Worm (Caenorhabditis elegans): ENCODE data around the gene F09E5.14.

Gene F09E5.14

DNA sequence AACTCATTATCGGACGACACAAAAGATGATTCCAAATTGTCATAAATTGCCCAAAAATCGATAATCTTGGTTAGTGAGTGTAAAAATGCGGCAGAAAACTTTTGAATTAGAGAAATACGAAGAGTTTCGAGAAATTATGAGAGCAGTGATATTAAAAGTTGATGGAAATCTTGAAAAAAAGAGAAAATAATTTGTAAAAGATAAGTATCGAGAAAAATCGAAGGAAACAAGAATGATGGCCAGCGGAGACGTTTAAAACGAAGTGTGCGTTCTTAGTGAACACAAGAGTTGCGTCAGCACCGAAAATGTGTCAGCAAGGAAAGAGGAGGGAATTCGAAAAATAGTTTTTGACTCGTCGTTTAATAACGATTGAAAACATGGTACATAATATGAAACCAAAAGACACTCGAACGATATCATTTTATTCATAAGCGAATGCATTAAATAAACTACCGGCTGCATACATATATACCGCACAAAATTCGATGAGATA is 45.2 kb upstream of the F09E5.14 start, which contains the start of gene ndx-6 (continued):
- TF ChIP-seq elt-1 (tag; optimal IDR thresholded peaks at IDR 0.05) (no peak), sma-3 (GFP tag; optimal IDR thresholded peaks at IDR 0.05) (peak; percentile 88), unc-62 (GFP tag; optimal IDR thresholded peaks at IDR 0.05) (no peak), nhr-12 (tag; optimal IDR thresholded peaks at IDR 0.05) (no peak), sma-9 (GFP tag; optimal IDR thresholded peaks at IDR 0.05) (peak; percentile 87), sma-9 (tag; optimal IDR thresholded peaks at IDR 0.05) (no peak), nhr-237 (tag; optimal IDR thresholded peaks at IDR 0.05) (no peak), R02D3.7 (tag; optimal IDR thresholded peaks at IDR 0.05) (peak; percentile 40), nhr-25 (tag; optimal IDR thresholded peaks at IDR 0.05) (peak; percentile 85), skn-1 (tag; optimal IDR thresholded peaks at IDR 0.05) (peak; percentile 37)

DNA sequence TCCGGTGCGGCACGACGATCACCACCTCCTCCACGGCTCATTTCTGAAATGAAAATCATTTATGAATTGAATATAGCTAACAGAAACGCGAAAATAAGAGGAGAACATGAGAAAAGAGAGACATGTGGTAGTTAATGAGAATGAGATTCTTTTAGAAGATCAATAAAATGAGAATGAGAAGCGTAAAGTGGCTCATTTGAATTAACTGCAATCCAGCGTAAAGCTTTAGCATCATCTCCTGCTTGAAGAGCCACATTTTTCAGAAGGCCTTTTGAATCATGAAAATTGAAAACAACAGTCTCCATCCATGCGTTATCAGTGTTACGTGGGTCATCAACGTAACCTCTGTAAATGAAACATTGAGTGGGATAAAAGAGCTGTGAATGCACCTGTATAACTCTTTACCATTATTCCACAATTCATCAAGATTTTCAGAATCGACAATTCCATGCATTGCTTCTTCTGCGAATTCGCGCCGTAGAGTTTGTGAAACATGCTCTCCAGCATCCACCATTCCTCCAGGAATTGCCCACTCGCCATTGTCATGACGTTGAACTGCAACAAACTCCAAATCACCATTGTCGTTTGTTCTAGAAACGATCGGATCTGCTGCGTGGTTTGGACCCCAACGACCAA is 44.2 kb upstream of the F09E5.14 start, which contains the start of gene rsp-4:
Gene rsp-4 (minus strand): TSS at position 51 of the 636 bp plus-strand sequence.
- TF ChIP-seq blmp-1 (tag; optimal IDR thresholded peaks at IDR 0.05; ENCODE audit: insufficient read depth), result no peak
- no peak for TF ChIP-seq elt-1 (tag; optimal IDR thresholded peaks at IDR 0.05)
- TF ChIP-seq fos-1 (tag; optimal IDR thresholded peaks at IDR 0.05), result no peak
- TF ChIP-seq sma-3 (GFP tag; optimal IDR thresholded peaks at IDR 0.05), result no peak
- no peak for TF ChIP-seq lin-39 (tag; optimal IDR thresholded peaks at IDR 0.05)
- no peak for TF ChIP-seq nhr-11 (tag; optimal IDR thresholded peaks at IDR 0.05)
- no peak for TF ChIP-seq crh-2 (tag; optimal IDR thresholded peaks at IDR 0.05)

DNA sequence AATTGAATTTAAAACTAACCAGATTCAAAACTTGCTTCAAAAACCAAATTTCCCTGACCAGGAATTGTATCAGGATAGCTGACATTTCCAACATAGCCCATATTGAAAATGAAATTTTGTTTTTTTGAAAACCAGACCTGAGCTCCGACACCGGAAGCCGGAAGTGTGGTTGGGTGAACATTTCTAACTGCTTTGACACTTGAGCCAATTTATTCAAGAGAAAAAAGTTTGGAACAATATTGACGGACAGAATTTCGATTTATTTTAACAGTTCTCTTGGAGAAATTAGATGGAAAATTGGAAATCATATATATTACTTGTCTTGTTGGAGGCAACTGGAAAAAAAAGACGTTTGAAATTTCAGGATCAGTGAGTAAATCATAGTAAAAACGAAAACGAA is 42.5 kb upstream of the F09E5.14 start, which contains the start of gene ccpp-6:
Gene ccpp-6 (minus strand): TSS at position 101 of the 400 bp plus-strand sequence.
- TF ChIP-seq elt-3 (tag; optimal IDR thresholded peaks at IDR 0.05) (no peak), ztf-11 (tag; optimal IDR thresholded peaks at IDR 0.05) (no peak), sem-4 (tag; optimal IDR thresholded peaks at IDR 0.05) (no peak), snpc-4 (tag; optimal IDR thresholded peaks at IDR 0.05) (no peak), blmp-1 (tag; optimal IDR thresholded peaks at IDR 0.05; ENCODE audit: insufficient read depth) (no peak)

DNA sequence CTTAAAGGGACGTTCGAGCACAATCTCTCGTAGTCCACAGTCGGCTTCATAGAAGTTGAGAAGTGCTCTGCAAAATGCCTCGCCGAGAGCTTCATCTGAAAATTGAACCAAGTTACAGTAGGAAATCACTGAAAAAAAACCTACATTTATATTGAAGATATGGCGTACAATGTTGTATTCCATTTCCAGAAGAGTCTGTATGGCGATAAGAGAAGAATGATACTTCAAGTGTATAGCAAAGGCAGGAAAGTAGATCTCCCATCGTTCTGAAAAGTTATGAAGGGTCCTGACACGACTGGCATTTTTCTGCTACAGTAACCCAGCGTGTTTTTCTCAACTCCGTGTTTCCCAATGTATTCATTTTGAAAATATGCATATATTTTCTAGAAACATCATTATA is 39.6 kb upstream of the F09E5.14 start:
- no peak for TF ChIP-seq dmd-4 (tag; optimal IDR thresholded peaks at IDR 0.05)
- no peak for TF ChIP-seq nhr-129 (tag; optimal IDR thresholded peaks at IDR 0.05)
- TF ChIP-seq mdl-1 (tag; optimal IDR thresholded peaks at IDR 0.05), result no peak
- TF ChIP-seq crh-2 (tag; optimal IDR thresholded peaks at IDR 0.05), result no peak
- TF ChIP-seq snpc-4 (tag; optimal IDR thresholded peaks at IDR 0.05), result no peak
- no peak for TF ChIP-seq unc-55 (GFP tag; optimal IDR thresholded peaks at IDR 0.05)
- TF ChIP-seq ztf-11 (tag; optimal IDR thresholded peaks at IDR 0.05), result no peak
- TF ChIP-seq ama-1 (optimal IDR thresholded peaks at IDR 0.05), result no peak
- TF ChIP-seq sem-4 (tag; optimal IDR thresholded peaks at IDR 0.05), result no peak

DNA sequence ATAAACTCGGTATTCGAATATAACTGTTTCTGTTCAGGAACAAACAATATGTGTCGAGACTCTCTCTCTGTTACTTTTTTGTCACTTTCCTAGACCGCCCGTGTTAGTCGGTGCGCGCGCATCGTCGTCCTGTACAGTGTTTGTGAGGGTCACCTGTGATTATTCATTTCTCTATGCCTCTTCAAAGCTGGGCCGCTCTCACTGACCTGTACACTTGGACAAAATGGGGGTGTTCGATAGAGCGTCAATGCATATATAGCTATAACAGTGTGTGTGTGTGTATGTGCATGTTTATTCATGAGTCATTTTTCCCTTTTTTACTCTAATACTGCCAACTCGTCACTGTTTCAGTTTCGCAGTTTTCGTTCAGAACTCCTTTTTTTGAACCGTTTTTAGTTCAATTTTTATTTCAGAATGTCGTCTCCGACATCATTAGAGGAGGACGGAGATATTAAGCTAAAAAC is 35.0 kb upstream of the F09E5.14 start, which contains the start of gene pkc-3:
Gene pkc-3 (plus strand): TSS at position 414 of the 464 bp plus-strand sequence.
- TF ChIP-seq unc-39 (tag; optimal IDR thresholded peaks at IDR 0.05) (no peak), sma-9 (GFP tag; optimal IDR thresholded peaks at IDR 0.05) (peak; percentile 61), sma-9 (tag; optimal IDR thresholded peaks at IDR 0.05) (no peak), ztf-1 (GFP tag; conservative IDR thresholded peaks at IDR 0.05) (no peak), nhr-10 (tag; optimal IDR thresholded peaks at IDR 0.05) (no peak), ztf-11 (tag; optimal IDR thresholded peaks at IDR 0.05) (no peak), lin-39 (tag; optimal IDR thresholded peaks at IDR 0.05) (no peak), ztf-4 (tag; optimal IDR thresholded peaks at IDR 0.05) (peak; percentile 56), snpc-4 (tag; optimal IDR thresholded peaks at IDR 0.05) (no peak), ama-1 (optimal IDR thresholded peaks at IDR 0.05) (peak; percentile 48), mdl-1 (tag; optimal IDR thresholded peaks at IDR 0.05) (no peak), peb-1 (tag; optimal IDR thresholded peaks at IDR 0.05) (no peak), nhr-129 (tag; optimal IDR thresholded peaks at IDR 0.05) (peak; percentile 78), dmd-4 (tag; optimal IDR thresholded peaks at IDR 0.05) (no peak), ZK546.5 (tag; optimal IDR thresholded peaks at IDR 0.05) (no peak), lin-11 (tag; optimal IDR thresholded peaks at IDR 0.05) (no peak), unc-62 (GFP tag; optimal IDR thresholded peaks at IDR 0.05) (no peak), nhr-237 (tag; optimal IDR thresholded peaks at IDR 0.05) (no peak), sma-3 (GFP tag; optimal IDR thresholded peaks at IDR 0.05) (peak; percentile 85), aly-2 (tag; optimal IDR thresholded peaks at IDR 0.05) (no peak), Y55F3AM.14 (GFP tag; optimal IDR thresholded peaks at IDR 0.05) (no peak), elt-3 (tag; optimal IDR thresholded peaks at IDR 0.05) (no peak), fos-1 (tag; optimal IDR thresholded peaks at IDR 0.05) (peak; percentile 98), nhr-11 (tag; optimal IDR thresholded peaks at IDR 0.05) (no peak), mab-5 (tag; optimal IDR thresholded peaks at IDR 0.05) (no peak), nhr-25 (tag; optimal IDR thresholded peaks at IDR 0.05) (peak; percentile 86), alr-1 (tag; optimal IDR thresholded peaks at IDR 0.05) (no peak), zag-1 (tag; optimal IDR thresholded peaks at IDR 0.05) (no peak), gmeb-1 (tag; optimal IDR thresholded peaks at IDR 0.05) (peak; percentile 60), ceh-82 (tag; optimal IDR thresholded peaks at IDR 0.05) (no peak), sem-4 (tag; optimal IDR thresholded peaks at IDR 0.05) (peak; percentile 5), ceh-16 (tag; optimal IDR thresholded peaks at IDR 0.05) (no peak), nhr-77 (tag; optimal IDR thresholded peaks at IDR 0.05) (no peak), C34F6.9 (tag; optimal IDR thresholded peaks at IDR 0.05) (peak; percentile 17), mbf-1 (tag; optimal IDR thresholded peaks at IDR 0.05) (no peak)
